Worm (Caenorhabditis elegans): Measurements from ENCODE around the gene T08G3.11.

ce11 chrV:16487474-16487873, 8.3 kb upstream of the T08G3.11 start, which contains the start of gene Y32B12A.5:
- TF ChIP-seq T22C8.4 (GFP tag; IDR thresholded peaks at IDR 0.05) (no peak), cog-1 (tag; optimal IDR thresholded peaks at IDR 0.05) (no peak)

All from whole organism, midembryonic.